Worm (Caenorhabditis elegans) whole organism, young adult: Measurements from ENCODE around the gene fbxa-192.

Experiments
- B0019.2 ChIP-seq: fragments of 200-800 bp; sonication (Bioruptor generic); conservative IDR thresholded peaks from 2 replicates; pipeline ENCODE4 v1.3.6; 2022; ENCODE audit warnings: missing genetic modification reagents, missing genetic modification characterization, missing compliant biosample characterization
- C06A6.2 ChIP-seq: fragments of 200-800 bp; sonication (Bioruptor generic); conservative IDR thresholded peaks from 2 replicates; pipeline ENCODE4 v1.3.6; 2022; ENCODE audit warnings: missing genetic modification characterization, missing compliant biosample characterization
- D2030.7 ChIP-seq: fragments of 200-800 bp; sonication (Bioruptor generic); IDR thresholded peaks from 2 replicates; pipeline ENCODE4 v1.3.6; 2022; ENCODE audit warnings: missing genetic modification reagents, missing genetic modification characterization, missing compliant biosample characterization
- F39B2.1 ChIP-seq: fragments of 200-800 bp; sonication (Bioruptor generic); IDR thresholded peaks from 2 replicates; pipeline ENCODE4 v1.3.6; 2022; ENCODE audit warnings: missing genetic modification reagents, missing genetic modification characterization, missing compliant biosample characterization
- F49E8.2 ChIP-seq: sonication (generic microtip); optimal IDR thresholded peaks from 3 replicates; lab custom pipeline; 2017; ENCODE audit warnings: missing genetic modification characterization, mild to moderate bottlenecking, missing compliant biosample characterization, antibody characterized with exemption, moderate library complexity; ENCODE audit not compliant: insufficient read depth
- F57C9.4 ChIP-seq: sonication (generic microtip); optimal IDR thresholded peaks from 2 replicates; lab custom pipeline; 2017; ENCODE audit warnings: mild to moderate bottlenecking, missing genetic modification characterization, missing compliant biosample characterization
- ZK185.1 ChIP-seq: sonication (generic microtip); optimal IDR thresholded peaks from 2 replicates; lab custom pipeline; 2016; ENCODE audit warnings: mild to moderate bottlenecking, missing genetic modification characterization, missing compliant biosample characterization; ENCODE audit not compliant: poor library complexity, severe bottlenecking
- atf-7 ChIP-seq: sonication (generic microtip); optimal IDR thresholded peaks from 2 replicates; lab custom pipeline; 2017; ENCODE audit warnings: mild to moderate bottlenecking, missing genetic modification characterization, missing compliant biosample characterization
- attf-5 ChIP-seq: fragments of 200-800 bp; sonication (Bioruptor generic); optimal IDR thresholded peaks from 2 replicates; lab custom pipeline; 2018; ENCODE audit warnings: mild to moderate bottlenecking, missing genetic modification characterization, missing compliant biosample characterization
- ceh-100 ChIP-seq: fragments of 200-800 bp; sonication (Bioruptor generic); IDR thresholded peaks from 2 replicates; pipeline ENCODE4 v1.3.6; 2022; ENCODE audit warnings: missing genetic modification reagents, missing genetic modification characterization, missing compliant biosample characterization
- ceh-27 ChIP-seq: fragments of 200-800 bp; sonication (Bioruptor generic); optimal IDR thresholded peaks from 2 replicates; lab custom pipeline; 2018; ENCODE audit warnings: mild to moderate bottlenecking, missing genetic modification characterization, moderate library complexity, missing compliant biosample characterization
- ceh-91 ChIP-seq: fragments of 200-800 bp; sonication (Bioruptor generic); IDR thresholded peaks from 2 replicates; pipeline ENCODE4 v1.3.6; 2022; ENCODE audit warnings: missing genetic modification reagents, missing genetic modification characterization, missing compliant biosample characterization
- dpff-1 ChIP-seq: sonication (generic microtip); optimal IDR thresholded peaks from 2 replicates; lab custom pipeline; 2017; ENCODE audit warnings: mild to moderate bottlenecking, missing genetic modification characterization, missing compliant biosample characterization
- dpl-1 ChIP-seq: fragments of 150-350 bp; optimal IDR thresholded peaks from 2 replicates; lab custom pipeline; 2014; ENCODE audit warnings: missing biosample characterization, missing genetic modification reagents, missing genetic modification characterization
- efl-1 ChIP-seq: fragments of 150-350 bp; optimal IDR thresholded peaks from 2 replicates; lab custom pipeline; 2014; ENCODE audit warnings: missing biosample characterization, missing genetic modification reagents, missing genetic modification characterization
- egl-18 ChIP-seq: fragments of 200-800 bp; sonication (Bioruptor generic); IDR thresholded peaks from 2 replicates; pipeline ENCODE4 v1.3.6; 2022; ENCODE audit warnings: missing genetic modification reagents, missing genetic modification characterization, missing compliant biosample characterization
- egrh-3 ChIP-seq: fragments of 200-800 bp; sonication (Bioruptor generic); IDR thresholded peaks from 2 replicates; pipeline ENCODE4 v1.3.6; 2022; ENCODE audit warnings: missing genetic modification reagents, missing genetic modification characterization, missing compliant biosample characterization
- hrde-1 ChIP-seq: sonication (generic microtip); optimal IDR thresholded peaks from 2 replicates; lab custom pipeline; 2016; ENCODE audit warnings: missing genetic modification characterization, mild to moderate bottlenecking, missing compliant biosample characterization, moderate library complexity, missing genotype, missing genetic modification reagents, borderline replicate concordance
- lin-26 ChIP-seq: fragments of 200-800 bp; sonication (Bioruptor generic); IDR thresholded peaks from 2 replicates; pipeline ENCODE4 v1.3.6; 2022; ENCODE audit warnings: missing genetic modification reagents, missing genetic modification characterization, missing compliant biosample characterization
- lin-35 ChIP-seq, 3 experiments: fragments of 150-350 bp in 2 of 3; sonication (generic microtip) in 1 of 3; optimal IDR thresholded peaks; 2 replicates each; lab custom pipeline; 2014 to 2018; ENCODE audit warnings: missing biosample characterization in 3 of 3, missing genetic modification characterization in 3 of 3, missing genetic modification reagents in 3 of 3
- lir-1 ChIP-seq: fragments of 200-800 bp; sonication (Bioruptor generic); conservative IDR thresholded peaks from 2 replicates; pipeline ENCODE4 v1.3.6; 2022; ENCODE audit warnings: missing genetic modification reagents, missing genetic modification characterization, missing compliant biosample characterization
- lsl-1 ChIP-seq: fragments of 200-800 bp; sonication (Bioruptor generic); optimal IDR thresholded peaks from 2 replicates; lab custom pipeline; 2018; ENCODE audit warnings: mild to moderate bottlenecking, missing genetic modification characterization, moderate library complexity, missing compliant biosample characterization
- lsy-27 ChIP-seq: sonication (generic microtip); optimal IDR thresholded peaks from 2 replicates; lab custom pipeline; 2017; ENCODE audit warnings: missing genetic modification characterization, mild to moderate bottlenecking, missing compliant biosample characterization, antibody characterized with exemption, missing genotype, borderline replicate concordance; ENCODE audit not compliant: insufficient read depth
- madf-3 ChIP-seq: fragments of 200-800 bp; sonication (Bioruptor generic); IDR thresholded peaks from 2 replicates; pipeline ENCODE4 v1.3.6; 2022; ENCODE audit warnings: missing genetic modification reagents, missing genetic modification characterization, missing compliant biosample characterization
- madf-6 ChIP-seq: fragments of 200-800 bp; sonication (Bioruptor generic); IDR thresholded peaks from 2 replicates; pipeline ENCODE4 v1.3.6; 2022; ENCODE audit warnings: missing genetic modification reagents, missing genetic modification characterization, missing compliant biosample characterization
- mcd-1 ChIP-seq: fragments of 200-800 bp; sonication (Bioruptor generic); IDR thresholded peaks from 2 replicates; pipeline ENCODE4 v1.3.6; 2022; ENCODE audit warnings: missing genetic modification reagents, missing genetic modification characterization, missing compliant biosample characterization
- mes-4 ChIP-seq: sonication (generic microtip); optimal IDR thresholded peaks from 2 replicates; lab custom pipeline; 2016; ENCODE audit warnings: missing genotype, missing genetic modification characterization, missing compliant biosample characterization
- mxl-1 ChIP-seq: sonication (generic microtip); optimal IDR thresholded peaks from 2 replicates; lab custom pipeline; 2016; ENCODE audit warnings: missing genetic modification characterization, missing compliant biosample characterization
- nfya-1 ChIP-seq: sonication (generic microtip); optimal IDR thresholded peaks from 2 replicates; lab custom pipeline; 2017; ENCODE audit warnings: antibody characterized with exemption, missing compliant biosample characterization, missing genetic modification characterization, borderline replicate concordance; ENCODE audit not compliant: insufficient read depth
- nfya-2 ChIP-seq: fragments of 200-800 bp; sonication (Bioruptor generic); IDR thresholded peaks from 2 replicates; pipeline ENCODE4 v1.3.6; 2022; ENCODE audit warnings: missing genetic modification reagents, missing genetic modification characterization, missing compliant biosample characterization
- nfyb-1 ChIP-seq: fragments of 200-800 bp; sonication (Bioruptor generic); IDR thresholded peaks from 2 replicates; pipeline ENCODE4 v1.3.6; 2022; ENCODE audit warnings: missing genetic modification reagents, missing genetic modification characterization, missing compliant biosample characterization
- nhr-120 ChIP-seq: fragments of 200-800 bp; sonication (Bioruptor generic); IDR thresholded peaks from 2 replicates; pipeline ENCODE4 v1.3.6; 2022; ENCODE audit warnings: missing genetic modification characterization, missing compliant biosample characterization
- pbrm-1 ChIP-seq: fragments of 200-800 bp; sonication (Bioruptor generic); IDR thresholded peaks from 2 replicates; pipeline ENCODE4 v1.3.6; 2022; ENCODE audit warnings: missing genetic modification reagents, missing genetic modification characterization, missing compliant biosample characterization
- sptf-2 ChIP-seq: fragments of 200-800 bp; sonication (Bioruptor generic); optimal IDR thresholded peaks from 2 replicates; lab custom pipeline; 2018; ENCODE audit warnings: mild to moderate bottlenecking, missing genetic modification characterization, missing compliant biosample characterization
- tbp1 ChIP-seq: fragments of 200-800 bp; sonication (Bioruptor generic); optimal IDR thresholded peaks from 2 replicates; lab custom pipeline; 2018; ENCODE audit warnings: mild to moderate bottlenecking, missing genetic modification characterization, missing compliant biosample characterization
- unc-130 ChIP-seq: sonication (generic microtip); optimal IDR thresholded peaks from 2 replicates; lab custom pipeline; 2016; ENCODE audit warnings: missing genetic modification reagents, missing genetic modification characterization, missing compliant biosample characterization
- xnd-1 ChIP-seq: sonication (generic microtip); optimal IDR thresholded peaks from 2 replicates; lab custom pipeline; 2016; ENCODE audit warnings: missing genotype, missing genetic modification reagents, missing genetic modification characterization, missing compliant biosample characterization
- zim-3 ChIP-seq: sonication (generic microtip); optimal IDR thresholded peaks from 2 replicates; lab custom pipeline; 2017; ENCODE audit warnings: mild to moderate bottlenecking, missing genetic modification characterization, moderate library complexity, missing compliant biosample characterization
- ztf-18 ChIP-seq: sonication (generic microtip); optimal IDR thresholded peaks from 2 replicates; lab custom pipeline; 2016; ENCODE audit warnings: missing genotype, mild to moderate bottlenecking, missing genetic modification characterization, missing compliant biosample characterization
- ztf-25 ChIP-seq: fragments of 200-800 bp; sonication (Bioruptor generic); IDR thresholded peaks from 2 replicates; pipeline ENCODE4 v1.3.6; 2022; ENCODE audit warnings: missing genetic modification reagents, missing genetic modification characterization, missing compliant biosample characterization

The fbxa-192 gene

ce11 chrV:17659228-17659627 is 8.9 kb upstream of the fbxa-192 start, which contains the start of gene fbxa-108 (continued):
- no peak for TF ChIP-seq C06A6.2 (GFP tag; lab: Robert Waterston, UW)
- no peak for TF ChIP-seq ztf-18 (tag; lab: Kevin White, UChicago)
- TF ChIP-seq B0019.2 (GFP tag; lab: Robert Waterston, UW), result no peak
- no peak for TF ChIP-seq dpff-1 (tag; lab: Kevin White, UChicago)
- no peak for TF ChIP-seq ZK185.1 (tag; lab: Kevin White, UChicago)
- TF ChIP-seq ztf-25 (GFP tag; lab: Robert Waterston, UW), result no peak
- TF ChIP-seq ceh-27, result no peak
- no peak for TF ChIP-seq madf-6 (GFP tag; lab: Robert Waterston, UW)
- TF ChIP-seq ceh-100 (GFP tag; lab: Robert Waterston, UW), result no peak
- no peak for TF ChIP-seq F49E8.2 (tag; lab: Kevin White, UChicago)
- TF ChIP-seq madf-3, result no peak
- no peak for TF ChIP-seq nhr-120
- peak; percentile 60; the same call in 1 of the 2 replicates for TF ChIP-seq nfyb-1
- no peak for TF ChIP-seq lin-26
- TF ChIP-seq lir-1, result no peak
- TF ChIP-seq mxl-1 (tag; lab: Kevin White, UChicago), result no peak
- no peak for TF ChIP-seq nfya-1 (tag; lab: Kevin White, UChicago)
- TF ChIP-seq pbrm-1 (GFP tag; lab: Robert Waterston, UW), result no peak
- TF ChIP-seq egl-18 (GFP tag; lab: Robert Waterston, UW), result no peak
- no peak for TF ChIP-seq egrh-3 (GFP tag; lab: Robert Waterston, UW)
- no peak for TF ChIP-seq mcd-1 (GFP tag; lab: Robert Waterston, UW)
- no peak for TF ChIP-seq unc-130 (GFP tag; lab: Kevin White, UChicago)
- TF ChIP-seq hrde-1 (tag; lab: Kevin White, UChicago), result no peak
- TF ChIP-seq attf-5 (GFP tag; lab: Kevin White, UChicago), result peak; percentile 13
- no peak for TF ChIP-seq lsy-27 (tag; lab: Kevin White, UChicago)
- peak; percentile 78 for TF ChIP-seq atf-7 (tag; lab: Kevin White, UChicago)
- peak; percentile 22 for TF ChIP-seq tbp1 (GFP tag; lab: Kevin White, UChicago)
- no peak for TF ChIP-seq F39B2.1 (GFP tag; lab: Robert Waterston, UW)
- no peak for TF ChIP-seq zim-3 (tag; lab: Kevin White, UChicago)
- TF ChIP-seq efl-1 (GFP tag; lab: Kevin White, UChicago), result no peak
- no peak for TF ChIP-seq lin-35 (GFP tag; optimal IDR thresholded peaks at IDR 0.05; lab: Kevin White, UChicago)
- TF ChIP-seq mes-4, result no peak
- no peak for TF ChIP-seq F57C9.4
- no peak for TF ChIP-seq sptf-2 (GFP tag; lab: Kevin White, UChicago)

- peak; percentile 48 for TF ChIP-seq D2030.7 (GFP tag; lab: Robert Waterston, UW)
- TF ChIP-seq madf-6 (GFP tag; lab: Robert Waterston, UW), result peak; percentile 63
- TF ChIP-seq nfya-2, result no peak
- TF ChIP-seq xnd-1 (tag; lab: Kevin White, UChicago), result peak; percentile 56
- 0 out of 2 replicates have a peak, but pooled peaks have one; percentile 16 for TF ChIP-seq ceh-91 (GFP tag; lab: Robert Waterston, UW)
- TF ChIP-seq dpl-1 (GFP tag; lab: Kevin White, UChicago), result no peak
- TF ChIP-seq lsl-1 (GFP tag; lab: Kevin White, UChicago), result peak; percentile 88
- no peak for TF ChIP-seq F39B2.1 (GFP tag; lab: Robert Waterston, UW)
Measured at ce11 chrV:17658824-17659223, 8.5 kb upstream of the fbxa-192 start.
